Fruit fly (Drosophila melanogaster): ENCODE data around the gene Pus1.

Gene Pus1

dm6 chr3R:20549855-20550603 is 42.4 kb downstream of the Pus1 start (continued):
- peak; percentile 92 for TF ChIP-seq lab (GFP tag; optimal IDR thresholded peaks at IDR 0.05)
- no peak for TF ChIP-seq prd (optimal IDR thresholded peaks at IDR 0.05)
- peak; percentile 87 for TF ChIP-seq prd (GFP tag; IDR thresholded peaks at IDR 0.05)
- TF ChIP-seq cad (GFP tag; optimal IDR thresholded peaks at IDR 0.05), result peak; percentile 24
- TF ChIP-seq Hsf (GFP tag; optimal IDR thresholded peaks at IDR 0.05), result peak; percentile 67
- peak; percentile 25 for TF ChIP-seq trh (GFP tag; optimal IDR thresholded peaks at IDR 0.05)
- peak; percentile 86 for TF ChIP-seq CG10209 (GFP tag; optimal IDR thresholded peaks at IDR 0.05)
- TF ChIP-seq slou (GFP tag; optimal IDR thresholded peaks at IDR 0.05), result peak; percentile 20
- TF ChIP-seq CG11085 (GFP tag; IDR thresholded peaks at IDR 0.05), result peak; percentile 66
- TF ChIP-seq gce (GFP tag; IDR thresholded peaks at IDR 0.05), result 0 out of 3 replicates have a peak, but pooled peaks have one; percentile 20
- peak; percentile 40; the same call in 1 of the 2 replicates for TF ChIP-seq gt (GFP tag; IDR thresholded peaks at IDR 0.05)
- no peak for TF ChIP-seq emc (GFP tag; optimal IDR thresholded peaks at IDR 0.05)
- peak; percentile 88 for TF ChIP-seq CG9817 (tag; optimal IDR thresholded peaks at IDR 0.05)
- TF ChIP-seq Dfd (GFP tag; optimal IDR thresholded peaks at IDR 0.05), result no peak
- TF ChIP-seq CG4424 (GFP tag; optimal IDR thresholded peaks at IDR 0.05), result peak; percentile 89
- peak; percentile 89 for TF ChIP-seq CG12391 (tag; optimal IDR thresholded peaks at IDR 0.05)
- TF ChIP-seq H2.0 (GFP tag; IDR thresholded peaks at IDR 0.05), result peak; percentile 72; the same call in 1 of the 2 replicates
- TF ChIP-seq CG17912 (GFP tag; optimal IDR thresholded peaks at IDR 0.05), result no peak
- TF ChIP-seq CG2129 (GFP tag; IDR thresholded peaks at IDR 0.05; ENCODE audit: partially characterized antibody), result no peak
- peak; percentile 69 for TF ChIP-seq CG34422 (GFP tag; IDR thresholded peaks at IDR 0.05)
- peak; percentile 94 for TF ChIP-seq Vsx1 (GFP tag; optimal IDR thresholded peaks at IDR 0.05)
- peak; percentile 62 for TF ChIP-seq Spps (tag; optimal IDR thresholded peaks at IDR 0.05)
- peak; percentile 62 for TF ChIP-seq kay (GFP tag; optimal IDR thresholded peaks at IDR 0.05)
- peak; percentile 97 for TF ChIP-seq row (GFP tag; IDR thresholded peaks at IDR 0.05)
- no peak for TF ChIP-seq en (GFP tag; optimal IDR thresholded peaks at IDR 0.05)
- peak; percentile 58; the same call in 1 of the 2 replicates for TF ChIP-seq CG32767 (GFP tag; IDR thresholded peaks at IDR 0.05)
- peak; percentile 16 for TF ChIP-seq Mes4 (GFP tag; optimal IDR thresholded peaks at IDR 0.05)
- TF ChIP-seq mld (GFP tag; IDR thresholded peaks at IDR 0.05; ENCODE audit: partially characterized antibody), result no peak
- peak; percentile 81 for TF ChIP-seq CG1602 (GFP tag; optimal IDR thresholded peaks at IDR 0.05)
- TF ChIP-seq CG11560 (tag; IDR thresholded peaks at IDR 0.05), result peak; percentile 78
- TF ChIP-seq unc-4 (GFP tag; IDR thresholded peaks at IDR 0.05; ENCODE audit: partially characterized antibody), result no peak
- TF ChIP-seq odd (GFP tag; optimal IDR thresholded peaks at IDR 0.05), result peak; percentile 81
- TF ChIP-seq CG3726 (GFP tag; IDR thresholded peaks at IDR 0.05), result peak; percentile 78; the same call in 2 of the 3 replicates
- peak; percentile 86 for TF ChIP-seq CG8924 (tag; optimal IDR thresholded peaks at IDR 0.05)
- TF ChIP-seq tll (GFP tag; optimal IDR thresholded peaks at IDR 0.05), result peak in 1 of 2 experiments; percentile 93
- TF ChIP-seq CG14860 (GFP tag; IDR thresholded peaks at IDR 0.05; ENCODE audit: partially characterized antibody), result no peak
- peak; percentile 92 for TF ChIP-seq Fer1 (GFP tag; optimal IDR thresholded peaks at IDR 0.05)
- TF ChIP-seq pfk (GFP tag; optimal IDR thresholded peaks at IDR 0.05), result peak; percentile 68
- TF ChIP-seq stwl (tag; optimal IDR thresholded peaks at IDR 0.05), result peak; percentile 4
- peak; percentile 72 for TF ChIP-seq seq (GFP tag; IDR thresholded peaks at IDR 0.05)
- TF ChIP-seq CG11398 (GFP tag; optimal IDR thresholded peaks at IDR 0.05), result no peak
- TF ChIP-seq gro (GFP tag; optimal IDR thresholded peaks at IDR 0.05), result peak; percentile 24
- peak; percentile 93 for TF ChIP-seq CG2712 (tag; optimal IDR thresholded peaks at IDR 0.05)
- peak; percentile 87 for TF ChIP-seq CG3281 (GFP tag; optimal IDR thresholded peaks at IDR 0.05)
- peak; percentile 89 for TF ChIP-seq zfh1 (GFP tag; IDR thresholded peaks at IDR 0.05)
- TF ChIP-seq rib (GFP tag; IDR thresholded peaks at IDR 0.05), result peak; percentile 79
- peak; percentile 84 for TF ChIP-seq Aef1 (GFP tag; IDR thresholded peaks at IDR 0.05)
- TF ChIP-seq pum (GFP tag; optimal IDR thresholded peaks at IDR 0.05), result peak; percentile 12
- TF ChIP-seq jigr1 (GFP tag; IDR thresholded peaks at IDR 0.05), result peak; percentile 50; the same call in 1 of the 3 replicates
- no peak for TF ChIP-seq Tbp (GFP tag; optimal IDR thresholded peaks at IDR 0.05)

Measured in whole organism, embryonic.